In the genomic region with DNA sequence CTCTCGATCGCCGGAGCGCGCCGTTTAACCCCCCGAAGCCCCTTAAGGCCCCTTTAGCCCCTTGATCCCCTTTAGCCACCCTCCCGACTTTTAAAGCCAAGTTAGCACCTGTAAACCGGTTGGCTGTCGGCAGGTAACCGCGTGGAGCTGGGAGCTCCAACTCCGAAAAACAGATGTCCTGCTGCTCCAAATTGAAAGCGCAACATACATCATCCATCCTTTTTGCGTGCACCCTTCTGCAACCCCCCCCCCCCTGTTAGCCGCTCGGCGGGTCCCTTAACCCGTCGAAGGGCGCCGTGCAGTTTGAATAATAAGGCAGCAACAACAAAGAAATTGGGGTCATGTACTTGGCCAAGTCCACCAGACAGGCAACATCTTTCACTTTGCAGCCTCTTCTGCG, we compare ENCODE assay signal across 5 fruit fly cellular contexts.
TF ChIP-seq lines count a peak whose summit lies in the region.

No protein-coding gene starts in this region.

- no peak for TF ChIP-seq CTCF in whole organism, embryonic (GFP tag; optimal IDR thresholded peaks at IDR 0.05; lab: Kevin White, UChicago)

TF ChIP-seq in whole organism, 6 proteins besides CTCF, POLR2A, EP300 and RAD21:
- TF ChIP-seq psq (optimal IDR thresholded peaks at IDR 0.05; lab: Kevin White, UChicago) (no peak), EcR (GFP tag; optimal IDR thresholded peaks at IDR 0.05; lab: Kevin White, UChicago) (no peak), CG8478 (optimal IDR thresholded peaks at IDR 0.05; lab: Kevin White, UChicago) (no peak), usp (GFP tag; optimal IDR thresholded peaks at IDR 0.05; lab: Kevin White, UChicago) (no peak), Dll (optimal IDR thresholded peaks at IDR 0.05; lab: Kevin White, UChicago) (peak; percentile 58)

TF ChIP-seq in whole organism, embryonic, 481 proteins besides CTCF, POLR2A, EP300 and RAD21:
- TF ChIP-seq CG14860 (GFP tag; IDR thresholded peaks at IDR 0.05; lab: Robert Waterston, UW; ENCODE audit: partially characterized antibody): 0 out of 3 replicates have a peak, but pooled peaks have one; percentile 18
- no peak for TF ChIP-seq CG11504 (tag; optimal IDR thresholded peaks at IDR 0.05; lab: Kevin White, UChicago)
- TF ChIP-seq D (optimal IDR thresholded peaks at IDR 0.05; lab: Kevin White, UChicago): no peak
- TF ChIP-seq D (GFP tag; optimal IDR thresholded peaks at IDR 0.05; lab: Kevin White, UChicago): no peak
- TF ChIP-seq ab (GFP tag; optimal IDR thresholded peaks at IDR 0.05; lab: Kevin White, UChicago): no peak

TF ChIP-seq in whole organism, prepupa, 60 proteins besides CTCF, POLR2A, EP300 and RAD21:
- TF ChIP-seq CG8119 (GFP tag; IDR thresholded peaks at IDR 0.05; lab: Robert Waterston, UW): no peak
- TF ChIP-seq Eip75B (GFP tag; optimal IDR thresholded peaks at IDR 0.05; lab: Kevin White, UChicago): peak; percentile 36
- TF ChIP-seq CG8632 (GFP tag; optimal IDR thresholded peaks at IDR 0.05; lab: Kevin White, UChicago): no peak
- peak in 1 of 2 experiments; percentile 66 for TF ChIP-seq ss (GFP tag; optimal IDR thresholded peaks at IDR 0.05; lab: Kevin White, UChicago)
- TF ChIP-seq topi (GFP tag; optimal IDR thresholded peaks at IDR 0.05; lab: Kevin White, UChicago): no peak
- peak; percentile 37 for TF ChIP-seq svp (GFP tag; lab: Kevin White, UChicago)
- TF ChIP-seq Sox102F (GFP tag; optimal IDR thresholded peaks at IDR 0.05; lab: Kevin White, UChicago): peak; percentile 12
- no peak for TF ChIP-seq CG11762 (GFP tag; optimal IDR thresholded peaks at IDR 0.05; lab: Kevin White, UChicago; ENCODE audit: insufficient read depth)
- peak; percentile 71 for TF ChIP-seq CG6854 (GFP tag; optimal IDR thresholded peaks at IDR 0.05; lab: Kevin White, UChicago)
- peak; percentile 13 for TF ChIP-seq Blimp-1 (GFP tag; optimal IDR thresholded peaks at IDR 0.05; lab: Kevin White, UChicago)

TF ChIP-seq in whole organism, pupa, 21 proteins besides CTCF, POLR2A, EP300 and RAD21:
- TF ChIP-seq EcR (GFP tag; optimal IDR thresholded peaks at IDR 0.05; lab: Kevin White, UChicago) (peak; percentile 61), CG13204 (GFP tag; optimal IDR thresholded peaks at IDR 0.05; lab: Kevin White, UChicago) (peak; percentile 60), D1 (tag; optimal IDR thresholded peaks at IDR 0.05; lab: Kevin White, UChicago) (no peak), CG17806 (tag; optimal IDR thresholded peaks at IDR 0.05; lab: Kevin White, UChicago) (no peak)

TF ChIP-seq in whole organism, wandering third instar larva, 38 proteins besides CTCF, POLR2A, EP300 and RAD21:
- peak; percentile 64 for TF ChIP-seq fru (GFP tag; optimal IDR thresholded peaks at IDR 0.05; lab: Kevin White, UChicago)
- TF ChIP-seq Hr78 (GFP tag; optimal IDR thresholded peaks at IDR 0.05; lab: Kevin White, UChicago): no peak
- TF ChIP-seq Hr83 (GFP tag; optimal IDR thresholded peaks at IDR 0.05; lab: Kevin White, UChicago; ENCODE audit: poor library complexity, severe bottlenecking): no peak
- peak; percentile 73 for TF ChIP-seq psq (GFP tag; optimal IDR thresholded peaks at IDR 0.05; lab: Kevin White, UChicago)
- TF ChIP-seq Vsx2 (GFP tag; optimal IDR thresholded peaks at IDR 0.05; lab: Kevin White, UChicago; ENCODE audit: partially characterized antibody): peak; percentile 0
- TF ChIP-seq Dfd (GFP tag; optimal IDR thresholded peaks at IDR 0.05; lab: Kevin White, UChicago): peak; percentile 31
- peak; percentile 15 for TF ChIP-seq br (GFP tag; optimal IDR thresholded peaks at IDR 0.05; lab: Kevin White, UChicago)
